Worm (Caenorhabditis elegans): Measurements from ENCODE around the gene col-157.

The col-157 gene

DNA sequence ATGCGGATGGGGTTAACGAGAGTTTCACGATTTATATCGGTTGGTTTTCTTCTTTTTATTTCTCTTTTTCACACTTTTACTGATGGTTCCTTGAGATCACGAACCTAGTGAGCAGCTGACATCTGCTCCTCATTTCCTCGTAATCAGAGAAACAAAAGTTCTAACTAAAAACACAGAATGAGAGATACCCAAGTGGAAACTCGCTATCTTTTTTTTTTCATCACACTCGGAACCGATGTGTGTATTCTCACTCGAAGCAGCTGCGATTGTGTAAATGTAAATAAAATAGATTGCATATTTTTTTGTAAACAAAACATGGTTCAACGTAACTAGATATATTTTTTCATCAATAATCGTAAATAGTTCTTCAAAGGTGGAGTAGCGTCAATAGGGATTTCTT is 22.5 kb downstream of the col-157 start:
- no peak for TF ChIP-seq ceh-91 (GFP tag; IDR thresholded peaks at IDR 0.05)
- no peak for TF ChIP-seq nfya-2 (GFP tag; IDR thresholded peaks at IDR 0.05)
- TF ChIP-seq bed-1 (GFP tag; IDR thresholded peaks at IDR 0.05), result no peak
- no peak for TF ChIP-seq T26A5.8 (tag; optimal IDR thresholded peaks at IDR 0.05)
- TF ChIP-seq lin-40 (tag; optimal IDR thresholded peaks at IDR 0.05), result no peak
- TF ChIP-seq tbp1 (GFP tag; optimal IDR thresholded peaks at IDR 0.05), result no peak
- no peak for TF ChIP-seq ztf-18 (tag; optimal IDR thresholded peaks at IDR 0.05)
- no peak for TF ChIP-seq ztf-26 (tag; optimal IDR thresholded peaks at IDR 0.05)
- TF ChIP-seq chd-7 (tag; optimal IDR thresholded peaks at IDR 0.05), result no peak
- TF ChIP-seq die-1 (tag; optimal IDR thresholded peaks at IDR 0.05), result no peak
- TF ChIP-seq him-1 (tag; optimal IDR thresholded peaks at IDR 0.05), result no peak

DNA sequence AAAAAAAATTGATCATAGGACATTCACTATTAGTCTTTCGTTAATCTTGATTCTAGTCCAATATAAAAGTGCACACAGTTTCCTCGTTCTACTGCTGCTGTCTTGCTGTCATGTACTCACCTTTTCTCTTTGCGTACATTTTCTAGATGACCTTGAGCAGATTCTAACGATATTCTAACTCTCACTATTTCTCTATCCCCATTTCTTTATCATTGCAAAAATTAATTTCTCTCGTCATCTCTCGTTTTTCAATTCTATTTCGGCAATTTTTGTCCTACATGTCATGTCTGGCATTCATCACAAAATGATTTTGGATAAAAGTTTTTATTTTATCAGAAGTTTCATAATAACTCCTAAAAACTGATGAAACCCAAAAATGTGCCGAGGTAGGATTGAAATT is 24.9 kb downstream of the col-157 start, which contains the start of gene ttll-5:
ttll-5 (plus strand) TSS at position 288 of the 400 bp plus-strand sequence.
- no peak for TF ChIP-seq rcor-1 (GFP tag; IDR thresholded peaks at IDR 0.05)
- TF ChIP-seq nfyb-1 (GFP tag; IDR thresholded peaks at IDR 0.05), result no peak
- no peak for TF ChIP-seq sdz-38 (tag; optimal IDR thresholded peaks at IDR 0.05)
- TF ChIP-seq ztf-22 (GFP tag; optimal IDR thresholded peaks at IDR 0.05), result no peak

DNA sequence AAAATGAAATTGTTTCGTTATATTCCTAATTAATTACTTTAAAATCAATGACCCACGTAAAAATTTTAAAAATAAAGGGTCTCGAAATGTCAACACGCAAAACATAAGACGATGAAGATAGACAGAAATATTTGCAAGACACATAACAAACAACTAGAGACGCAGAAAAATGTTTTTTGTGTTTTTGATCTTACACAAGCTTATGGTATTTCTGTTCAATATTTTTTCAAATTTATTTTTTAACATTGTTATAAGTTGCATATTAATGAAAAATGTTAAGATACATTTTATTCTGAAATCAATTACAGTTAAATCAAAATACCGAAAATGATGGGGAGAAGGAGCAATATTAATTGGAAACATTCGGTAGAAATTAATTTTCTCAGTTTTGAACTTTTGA is 29.6 kb downstream of the col-157 start, which contains the start of gene C55A6.3:
C55A6.3 (minus strand) TSS at position 101 of the 400 bp plus-strand sequence.
- TF ChIP-seq lin-26 (GFP tag; IDR thresholded peaks at IDR 0.05) (no peak), F52B5.7 (tag; optimal IDR thresholded peaks at IDR 0.05) (no peak), athp-1 (tag; optimal IDR thresholded peaks at IDR 0.05) (no peak), dox-1 (GFP tag; IDR thresholded peaks at IDR 0.05) (no peak), ama-1 (optimal IDR thresholded peaks at IDR 0.05) (no peak), ama-1 (GFP tag; optimal IDR thresholded peaks at IDR 0.05) (no peak), sea-2 (GFP tag; IDR thresholded peaks at IDR 0.05) (no peak), Y95B8A.8 (GFP tag; IDR thresholded peaks at IDR 0.05) (no peak), nhr-179 (tag; optimal IDR thresholded peaks at IDR 0.05) (no peak), mel-28 (tag; optimal IDR thresholded peaks at IDR 0.05; ENCODE audit: borderline replicate concordance) (no peak), aptf-3 (GFP tag; IDR thresholded peaks at IDR 0.05) (no peak), ets-4 (GFP tag; optimal IDR thresholded peaks at IDR 0.05) (no peak)

DNA sequence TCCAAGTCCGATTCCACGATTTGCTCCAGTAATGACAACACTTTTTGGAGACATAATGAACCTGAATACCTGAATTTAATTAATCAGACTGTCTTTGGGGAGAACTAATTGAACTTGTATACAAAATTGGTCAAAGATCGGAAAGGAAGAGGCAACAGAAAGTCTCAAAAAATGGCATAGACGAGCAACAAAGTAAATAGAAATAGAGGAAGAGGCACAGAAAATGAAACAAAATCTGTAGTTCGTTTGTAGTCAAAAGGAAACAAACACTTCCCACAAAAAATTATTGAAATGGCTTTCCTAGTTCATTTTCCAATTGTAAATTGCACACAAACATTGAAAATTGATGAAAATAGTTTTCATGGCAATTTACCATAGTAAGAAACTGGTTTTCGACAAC is 30.8 kb downstream of the col-157 start, which contains the start of gene C55A6.6:
C55A6.6 (minus strand) TSS at position 61 of the 400 bp plus-strand sequence.
- TF ChIP-seq nfya-1 (tag; optimal IDR thresholded peaks at IDR 0.05; ENCODE audit: borderline replicate concordance, insufficient read depth) (no peak), K11D2.4 (GFP tag; IDR thresholded peaks at IDR 0.05) (no peak), hlh-12 (tag; optimal IDR thresholded peaks at IDR 0.05) (no peak), xnd-1 (tag; optimal IDR thresholded peaks at IDR 0.05) (no peak), snpc-4 (GFP tag; optimal IDR thresholded peaks at IDR 0.05) (no peak), snpc-4 (tag; optimal IDR thresholded peaks at IDR 0.05) (no peak), akir-1 (GFP tag; optimal IDR thresholded peaks at IDR 0.05) (no peak), lag-1 (GFP tag; IDR thresholded peaks at IDR 0.05) (no peak), egl-44 (GFP tag; IDR thresholded peaks at IDR 0.05) (no peak), aptf-3 (GFP tag; IDR thresholded peaks at IDR 0.05) (no peak), B0019.2 (GFP tag; conservative IDR thresholded peaks at IDR 0.05) (no peak)

Data from whole organism, young adult.